Worm (Caenorhabditis elegans) whole organism, L1 larva: ENCODE measurements around the gene C18B2.2.

Experiments
- C04F5.9 ChIP-seq: sonication (generic microtip); optimal IDR thresholded peaks from 2 replicates; lab custom pipeline; 2016; ENCODE audit warnings: missing genetic modification characterization, missing compliant biosample characterization
- F16B12.6 ChIP-seq: fragments of 150-350 bp; optimal IDR thresholded peaks from 2 replicates; lab custom pipeline; 2014; ENCODE audit warnings: missing biosample characterization, missing genetic modification characterization
- aly-2 ChIP-seq: fragments of 150-350 bp; optimal IDR thresholded peaks from 2 replicates; lab custom pipeline; 2014; ENCODE audit warnings: missing biosample characterization, missing genetic modification characterization
- ama-1 ChIP-seq: fragments of 150-350 bp; optimal IDR thresholded peaks from 2 replicates; lab custom pipeline; 2014
- blmp-1 ChIP-seq: fragments of 150-350 bp; optimal IDR thresholded peaks from 2 replicates; lab custom pipeline; 2014; ENCODE audit warnings: missing biosample characterization, missing genetic modification characterization
- ceh-8 ChIP-seq: fragments of 200-800 bp; sonication (Bioruptor generic); optimal IDR thresholded peaks from 2 replicates; lab custom pipeline; 2018; ENCODE audit warnings: mild to moderate bottlenecking, missing genetic modification characterization, moderate library complexity, missing compliant biosample characterization
- ceh-88 ChIP-seq: fragments of 200-800 bp; sonication (Bioruptor generic); IDR thresholded peaks from 2 replicates; pipeline ENCODE4 v1.3.6; 2022; ENCODE audit warnings: missing genetic modification characterization, missing compliant biosample characterization
- ceh-90 ChIP-seq: sonication (generic microtip); optimal IDR thresholded peaks from 2 replicates; lab custom pipeline; 2016; ENCODE audit warnings: missing genetic modification characterization, missing compliant biosample characterization
- dsc-1 ChIP-seq: sonication (generic microtip); optimal IDR thresholded peaks from 2 replicates; lab custom pipeline; 2016; ENCODE audit warnings: mild to moderate bottlenecking, missing genetic modification characterization, missing compliant biosample characterization
- efl-1 ChIP-seq, 4 experiments: fragments of 150-350 bp; optimal IDR thresholded peaks in 3 of 4; peaks in 1 of 4; 1 replicate in 1 of 4; 2 replicates in 3 of 4; lab custom pipeline; 2014; ENCODE audit warnings: missing biosample characterization in 2 of 4, missing genetic modification characterization in 2 of 4, missing genetic modification reagents in 2 of 4
- egl-27 ChIP-seq, 2 experiments: fragments of 150-350 bp in 1 of 2; sonication (generic microtip); optimal IDR thresholded peaks; 3 replicates each; lab custom pipeline; 2017 to 2018; ENCODE audit warnings: missing biosample characterization in 2 of 2, missing genetic modification characterization in 2 of 2, missing genetic modification reagents in 2 of 2
- elt-2 ChIP-seq: sonication (generic microtip); optimal IDR thresholded peaks from 2 replicates; lab custom pipeline; 2016; ENCODE audit warnings: missing genetic modification characterization, mild to moderate bottlenecking, inconsistent platforms, missing compliant biosample characterization, missing genetic modification reagents
- ets-5 ChIP-seq: fragments of 200-800 bp; sonication (Bioruptor generic); IDR thresholded peaks from 2 replicates; pipeline ENCODE4 v1.3.6; 2022; ENCODE audit warnings: missing genetic modification characterization, missing compliant biosample characterization
- fkh-4 ChIP-seq: sonication (generic microtip); optimal IDR thresholded peaks from 2 replicates; lab custom pipeline; 2016; ENCODE audit warnings: missing compliant biosample characterization, missing genetic modification characterization, borderline replicate concordance
- fkh-8 ChIP-seq: sonication (generic microtip); optimal IDR thresholded peaks from 2 replicates; lab custom pipeline; 2016; ENCODE audit warnings: mild to moderate bottlenecking, missing genetic modification characterization, missing compliant biosample characterization
- fos-1 ChIP-seq: fragments of 150-350 bp; optimal IDR thresholded peaks from 2 replicates; lab custom pipeline; 2014; ENCODE audit warnings: missing biosample characterization, missing genetic modification characterization
- hlh-17 ChIP-seq: fragments of 200-800 bp; sonication (Bioruptor generic); optimal IDR thresholded peaks from 2 replicates; lab custom pipeline; 2018; ENCODE audit warnings: missing genetic modification characterization, mild to moderate bottlenecking, missing compliant biosample characterization, moderate library complexity, borderline replicate concordance
- hpl-2 ChIP-seq: fragments of 150-350 bp; optimal IDR thresholded peaks from 2 replicates; lab custom pipeline; 2014; ENCODE audit warnings: missing biosample characterization, missing genetic modification reagents, missing genetic modification characterization
- irx-1 ChIP-seq: sonication (generic microtip); optimal IDR thresholded peaks from 2 replicates; lab custom pipeline; 2016; ENCODE audit warnings: missing genetic modification characterization, missing compliant biosample characterization
- jun-1 ChIP-seq: fragments of 150-350 bp; optimal IDR thresholded peaks from 2 replicates; lab custom pipeline; 2014; ENCODE audit warnings: missing biosample characterization, missing genetic modification reagents, missing genetic modification characterization
- lin-13 ChIP-seq: fragments of 150-350 bp; optimal IDR thresholded peaks from 2 replicates; lab custom pipeline; 2014; ENCODE audit warnings: missing biosample characterization, missing genetic modification reagents, missing genetic modification characterization
- lin-14 ChIP-seq: fragments of 200-800 bp; sonication (Bioruptor generic); optimal IDR thresholded peaks from 2 replicates; lab custom pipeline; 2018; ENCODE audit warnings: mild to moderate bottlenecking, missing genetic modification characterization, moderate library complexity, missing compliant biosample characterization
- lin-15B ChIP-seq: fragments of 150-350 bp; sonication (generic microtip); optimal IDR thresholded peaks from 3 replicates; lab custom pipeline; 2014; ENCODE audit warnings: missing biosample characterization, missing genetic modification characterization
- lin-35 ChIP-seq, 2 experiments: fragments of 150-350 bp; optimal IDR thresholded peaks; 2 replicates each; lab custom pipeline; 2014; ENCODE audit warnings: missing biosample characterization in 2 of 2, missing genetic modification characterization in 2 of 2, missing genetic modification reagents in 2 of 2
- lin-39 ChIP-seq: fragments of 150-350 bp; optimal IDR thresholded peaks from 2 replicates; lab custom pipeline; 2014; ENCODE audit warnings: missing biosample characterization, missing genetic modification reagents, missing genetic modification characterization
- lsy-2 ChIP-seq, 2 experiments: fragments of 150-350 bp; optimal IDR thresholded peaks; 2 replicates each; lab custom pipeline; 2014; ENCODE audit warnings: missing biosample characterization in 2 of 2, missing genetic modification characterization in 2 of 2
- mep-1 ChIP-seq: fragments of 150-350 bp; optimal IDR thresholded peaks from 2 replicates; lab custom pipeline; 2014; ENCODE audit warnings: missing biosample characterization, missing genetic modification characterization
- nhr-11 ChIP-seq: fragments of 150-350 bp; optimal IDR thresholded peaks from 2 replicates; lab custom pipeline; 2014; ENCODE audit warnings: missing biosample characterization, missing genetic modification characterization
- nhr-19 ChIP-seq: fragments of 200-800 bp; sonication (Bioruptor generic); conservative IDR thresholded peaks from 2 replicates; pipeline ENCODE4 v1.3.6; 2022; ENCODE audit warnings: missing genetic modification characterization, missing compliant biosample characterization
- nhr-20 ChIP-seq: sonication (generic microtip); optimal IDR thresholded peaks from 2 replicates; lab custom pipeline; 2016; ENCODE audit warnings: mild to moderate bottlenecking, missing genetic modification characterization, missing compliant biosample characterization
- nhr-237 ChIP-seq: fragments of 150-350 bp; optimal IDR thresholded peaks from 2 replicates; lab custom pipeline; 2014; ENCODE audit warnings: missing biosample characterization, missing genetic modification characterization
- nhr-28 ChIP-seq: fragments of 150-350 bp; optimal IDR thresholded peaks from 2 replicates; lab custom pipeline; 2014; ENCODE audit warnings: missing biosample characterization, missing genetic modification characterization
- nhr-47 ChIP-seq: sonication (generic microtip); optimal IDR thresholded peaks from 2 replicates; lab custom pipeline; 2016; ENCODE audit warnings: mild to moderate bottlenecking, missing genetic modification characterization, moderate library complexity, missing compliant biosample characterization
- nhr-71 ChIP-seq: sonication (generic microtip); optimal IDR thresholded peaks from 2 replicates; lab custom pipeline; 2016; ENCODE audit warnings: mild to moderate bottlenecking, missing genetic modification characterization, moderate library complexity, missing compliant biosample characterization
- nhr-76 ChIP-seq: sonication (generic microtip); optimal IDR thresholded peaks from 2 replicates; lab custom pipeline; 2017; ENCODE audit warnings: missing biosample characterization, missing genetic modification characterization
- nhr-84 ChIP-seq: sonication (generic microtip); optimal IDR thresholded peaks from 2 replicates; lab custom pipeline; 2017; ENCODE audit warnings: missing biosample characterization, missing genetic modification characterization
- pag-3 ChIP-seq: sonication (generic microtip); optimal IDR thresholded peaks from 2 replicates; lab custom pipeline; 2017; ENCODE audit warnings: missing genetic modification characterization, mild to moderate bottlenecking, missing compliant biosample characterization, antibody characterized with exemption, borderline replicate concordance; ENCODE audit not compliant: insufficient read depth
- pax-3 ChIP-seq: fragments of 200-800 bp; sonication (Bioruptor generic); optimal IDR thresholded peaks from 2 replicates; lab custom pipeline; 2018; ENCODE audit warnings: mild to moderate bottlenecking, missing genetic modification characterization, moderate library complexity, missing compliant biosample characterization
- rnt-1 ChIP-seq: sonication (generic microtip); optimal IDR thresholded peaks from 2 replicates; lab custom pipeline; 2016; ENCODE audit warnings: mild to moderate bottlenecking, missing genetic modification characterization, moderate library complexity, missing compliant biosample characterization
- skn-1 ChIP-seq: fragments of 150-350 bp; optimal IDR thresholded peaks from 2 replicates; lab custom pipeline; 2014; ENCODE audit warnings: missing biosample characterization, missing genetic modification characterization
- sox-4 ChIP-seq: sonication (generic microtip); optimal IDR thresholded peaks from 2 replicates; lab custom pipeline; 2016; ENCODE audit warnings: missing genetic modification characterization, missing compliant biosample characterization
- sptf-1 ChIP-seq: fragments of 150-350 bp; optimal IDR thresholded peaks from 2 replicates; lab custom pipeline; 2014; ENCODE audit warnings: missing biosample characterization, missing genetic modification characterization
- tlp-1 ChIP-seq: fragments of 150-350 bp; optimal IDR thresholded peaks from 2 replicates; lab custom pipeline; 2014; ENCODE audit warnings: missing biosample characterization, missing genetic modification characterization
- unc-30 ChIP-seq: sonication (generic microtip); optimal IDR thresholded peaks from 2 replicates; lab custom pipeline; 2017; ENCODE audit warnings: missing biosample characterization, missing genetic modification characterization
- unc-62 ChIP-seq: fragments of 150-350 bp; optimal IDR thresholded peaks from 2 replicates; lab custom pipeline; 2014; ENCODE audit warnings: missing biosample characterization, missing genetic modification reagents, missing genetic modification characterization
- vab-15 ChIP-seq: sonication (generic microtip); optimal IDR thresholded peaks from 2 replicates; lab custom pipeline; 2017; ENCODE audit warnings: missing genotype, mild to moderate bottlenecking, missing genetic modification characterization, missing compliant biosample characterization
- xbp-1 ChIP-seq: sonication (generic microtip); optimal IDR thresholded peaks from 2 replicates; lab custom pipeline; 2016; ENCODE audit warnings: missing genetic modification characterization, missing compliant biosample characterization
- zag-1 ChIP-seq: fragments of 150-350 bp; optimal IDR thresholded peaks from 2 replicates; lab custom pipeline; 2014; ENCODE audit warnings: missing biosample characterization, missing genetic modification characterization
- zip-4 ChIP-seq: fragments of 200-800 bp; sonication (Bioruptor generic); optimal IDR thresholded peaks from 2 replicates; lab custom pipeline; 2018; ENCODE audit warnings: mild to moderate bottlenecking, missing genetic modification characterization, moderate library complexity, missing compliant biosample characterization
- ztf-11 ChIP-seq, 2 experiments: sonication (generic microtip); optimal IDR thresholded peaks; 2 replicates each; lab custom pipeline; 2016 to 2017; ENCODE audit warnings: missing genetic modification characterization in 2 of 2, missing biosample characterization in 1 of 2, missing compliant biosample characterization in 1 of 2

Gene C18B2.2

ce11 chrX:3602622-3603021 is 20.6 kb upstream of the C18B2.2 start:
- TF ChIP-seq nhr-19 (GFP tag; lab: Robert Waterston, UW) (0 out of 2 replicates have a peak, but pooled peaks have one; percentile 8), vab-15 (tag; lab: Kevin White, UChicago) (no peak), nhr-28 (tag; lab: Kevin White, UChicago) (no peak), unc-62 (GFP tag; lab: Kevin White, UChicago) (no peak), lin-14 (GFP tag; lab: Kevin White, UChicago) (peak; percentile 55), fos-1 (tag; lab: Kevin White, UChicago) (no peak), ztf-11 (tag; optimal IDR thresholded peaks at IDR 0.05; lab: Kevin White, UChicago) (no peak), rnt-1 (tag; lab: Kevin White, UChicago) (peak; percentile 54), nhr-71 (peak; percentile 48), mep-1 (tag; lab: Kevin White, UChicago) (no peak)

ce11 chrX:3605727-3606126 is 17.5 kb upstream of the C18B2.2 start, which contains the start of gene C18B2.4:
C18B2.4 (minus strand) TSS chrX:3605741.
- TF ChIP-seq ceh-90 (tag; lab: Kevin White, UChicago), result no peak
- peak; percentile 67 for TF ChIP-seq rnt-1 (tag; lab: Kevin White, UChicago)
- peak; percentile 42 for TF ChIP-seq blmp-1 (tag; lab: Kevin White, UChicago)
- no peak for TF ChIP-seq zag-1 (tag; lab: Kevin White, UChicago)
- TF ChIP-seq jun-1 (tag; lab: Kevin White, UChicago), result peak; percentile 77
- no peak for TF ChIP-seq nhr-11 (tag; lab: Kevin White, UChicago)
- no peak for TF ChIP-seq nhr-84 (tag; lab: Kevin White, UChicago)
- TF ChIP-seq elt-2 (tag; lab: Kevin White, UChicago), result peak; percentile 36
- no peak for TF ChIP-seq unc-30 (tag; lab: Kevin White, UChicago)
- TF ChIP-seq dsc-1 (tag; lab: Kevin White, UChicago), result peak; percentile 45
- TF ChIP-seq fkh-4 (tag; lab: Kevin White, UChicago), result no peak
- TF ChIP-seq ets-5 (GFP tag; lab: Robert Waterston, UW), result no peak
- TF ChIP-seq xbp-1 (tag; lab: Kevin White, UChicago), result peak; percentile 70
- TF ChIP-seq lin-13 (GFP tag; lab: Kevin White, UChicago), result no peak
- TF ChIP-seq pag-3, result peak; percentile 91
- no peak for TF ChIP-seq nhr-28 (tag; lab: Kevin White, UChicago)
- TF ChIP-seq skn-1, result peak; percentile 84
- peak; percentile 45 to 79 for TF ChIP-seq lin-35 (GFP tag; optimal IDR thresholded peaks at IDR 0.05; lab: Kevin White, UChicago)
- TF ChIP-seq efl-1 (optimal IDR thresholded peaks at IDR 0.05; lab: Kevin White, UChicago), result peak; percentile 43 to 66
- peak in 1 of 2 experiments; percentile 36 for TF ChIP-seq efl-1 (GFP tag; optimal IDR thresholded peaks at IDR 0.05 in 1 of 2; lab: Kevin White, UChicago)
- peak; percentile 23 for TF ChIP-seq irx-1
- no peak for TF ChIP-seq ama-1 (lab: Kevin White, UChicago)
- peak; percentile 48 for TF ChIP-seq F16B12.6 (tag; lab: Kevin White, UChicago)
- no peak for TF ChIP-seq hlh-17 (GFP tag; lab: Kevin White, UChicago)
- TF ChIP-seq hpl-2 (GFP tag; lab: Kevin White, UChicago), result no peak
- peak; percentile 68 for TF ChIP-seq nhr-47 (tag; lab: Kevin White, UChicago)
- no peak for TF ChIP-seq ceh-88 (GFP tag; lab: Robert Waterston, UW)
- TF ChIP-seq nhr-76 (tag; lab: Kevin White, UChicago), result no peak
- TF ChIP-seq sptf-1, result no peak
- no peak for TF ChIP-seq egl-27 (tag; optimal IDR thresholded peaks at IDR 0.05; lab: Kevin White, UChicago)
- TF ChIP-seq ceh-8 (GFP tag; lab: Kevin White, UChicago), result no peak
- TF ChIP-seq lsy-2 (tag; optimal IDR thresholded peaks at IDR 0.05; lab: Kevin White, UChicago), result peak; percentile 25 to 74
- TF ChIP-seq lin-15B, result peak; percentile 43
- TF ChIP-seq zip-4 (GFP tag; lab: Kevin White, UChicago), result peak; percentile 51
- no peak for TF ChIP-seq C04F5.9 (tag; lab: Kevin White, UChicago)
- no peak for TF ChIP-seq sox-4
- no peak for TF ChIP-seq vab-15 (tag; lab: Kevin White, UChicago)
- no peak for TF ChIP-seq tlp-1
- TF ChIP-seq aly-2 (tag; lab: Kevin White, UChicago), result no peak
- peak; percentile 67 for TF ChIP-seq nhr-20 (tag; lab: Kevin White, UChicago)
- TF ChIP-seq nhr-19 (GFP tag; lab: Robert Waterston, UW), result peak; percentile 59
- TF ChIP-seq pax-3 (tag; lab: Kevin White, UChicago), result no peak
- TF ChIP-seq lin-39, result no peak
- TF ChIP-seq fkh-8 (tag; lab: Kevin White, UChicago), result peak; percentile 74
- peak; percentile 15 for TF ChIP-seq nhr-237 (tag; lab: Kevin White, UChicago)
